Worm (Caenorhabditis elegans) whole organism, L3 larva: ENCODE results near the gene C25E10.17.

Experiments
- R02D3.7 ChIP-seq: fragments of 150-350 bp; optimal IDR thresholded peaks from 2 replicates; lab custom pipeline; 2014; ENCODE audit warnings: missing biosample characterization, missing genetic modification characterization
- ZK546.5 ChIP-seq: sonication (generic microtip); optimal IDR thresholded peaks from 2 replicates; lab custom pipeline; 2017; ENCODE audit warnings: missing biosample characterization, missing genetic modification characterization
- aly-2 ChIP-seq: fragments of 150-350 bp; optimal IDR thresholded peaks from 2 replicates; lab custom pipeline; 2014; ENCODE audit warnings: missing biosample characterization, missing genetic modification characterization
- ama-1 ChIP-seq: fragments of 150-350 bp; optimal IDR thresholded peaks from 2 replicates; lab custom pipeline; 2018
- ceh-28 ChIP-seq: fragments of 150-350 bp; optimal IDR thresholded peaks from 2 replicates; lab custom pipeline; 2014; ENCODE audit warnings: missing biosample characterization, missing genetic modification reagents, missing genetic modification characterization
- ceh-9 ChIP-seq: sonication (generic microtip); optimal IDR thresholded peaks from 2 replicates; lab custom pipeline; 2018; ENCODE audit warnings: missing biosample characterization, missing genetic modification characterization
- daf-12 ChIP-seq: fragments of 150-350 bp; optimal IDR thresholded peaks from 2 replicates; lab custom pipeline; 2014; ENCODE audit warnings: missing biosample characterization, missing genetic modification reagents, missing genetic modification characterization
- egl-27 ChIP-seq: sonication (generic microtip); optimal IDR thresholded peaks from 4 replicates; lab custom pipeline; 2017; ENCODE audit warnings: missing biosample characterization, missing genetic modification reagents, missing genetic modification characterization
- egl-5 ChIP-seq: fragments of 150-350 bp; optimal IDR thresholded peaks from 2 replicates; lab custom pipeline; 2017; ENCODE audit warnings: missing biosample characterization, missing genetic modification reagents, missing genetic modification characterization, inconsistent platforms
- elt-1 ChIP-seq: fragments of 150-350 bp; optimal IDR thresholded peaks from 2 replicates; lab custom pipeline; 2014; ENCODE audit warnings: missing biosample characterization, missing genetic modification characterization
- elt-2 ChIP-seq: sonication (generic microtip); optimal IDR thresholded peaks from 2 replicates; lab custom pipeline; 2016; ENCODE audit warnings: missing genetic modification reagents, mild to moderate bottlenecking, missing genetic modification characterization, missing compliant biosample characterization
- eor-1 ChIP-seq, 2 experiments: fragments of 150-350 bp; optimal IDR thresholded peaks; 2 replicates each; lab custom pipeline; 2014 to 2018; ENCODE audit warnings: missing biosample characterization in 2 of 2, missing genetic modification characterization in 2 of 2
- fkh-2 ChIP-seq: fragments of 150-350 bp; optimal IDR thresholded peaks from 2 replicates; lab custom pipeline; 2014; ENCODE audit warnings: missing biosample characterization, missing genetic modification reagents, missing genetic modification characterization
- jun-1 ChIP-seq: fragments of 150-350 bp; optimal IDR thresholded peaks from 2 replicates; lab custom pipeline; 2014; ENCODE audit warnings: missing biosample characterization, missing genetic modification reagents, missing genetic modification characterization
- lin-15B ChIP-seq: fragments of 150-350 bp; optimal IDR thresholded peaks from 2 replicates; lab custom pipeline; 2014; ENCODE audit warnings: missing biosample characterization, missing genetic modification characterization
- lin-39 ChIP-seq: fragments of 150-350 bp; optimal IDR thresholded peaks from 2 replicates; lab custom pipeline; 2018; ENCODE audit warnings: missing biosample characterization, missing genetic modification reagents, missing genetic modification characterization
- lsy-12 ChIP-seq: sonication (generic microtip); optimal IDR thresholded peaks from 2 replicates; lab custom pipeline; 2016; ENCODE audit warnings: mild to moderate bottlenecking, missing genetic modification characterization, missing compliant biosample characterization
- mml-1 ChIP-seq: fragments of 150-350 bp; sonication (generic microtip); optimal IDR thresholded peaks from 3 replicates; lab custom pipeline; 2014; ENCODE audit warnings: missing biosample characterization, missing genetic modification characterization
- nhr-11 ChIP-seq: fragments of 150-350 bp; optimal IDR thresholded peaks from 2 replicates; lab custom pipeline; 2014; ENCODE audit warnings: missing biosample characterization, missing genetic modification characterization
- nhr-12 ChIP-seq: fragments of 150-350 bp; optimal IDR thresholded peaks from 2 replicates; lab custom pipeline; 2014; ENCODE audit warnings: missing biosample characterization, missing genetic modification characterization
- nhr-237 ChIP-seq: fragments of 150-350 bp; optimal IDR thresholded peaks from 2 replicates; lab custom pipeline; 2014; ENCODE audit warnings: missing biosample characterization, missing genetic modification characterization
- nhr-25 ChIP-seq: sonication (generic microtip); optimal IDR thresholded peaks from 2 replicates; lab custom pipeline; 2017; ENCODE audit warnings: missing biosample characterization, missing genetic modification characterization
- nhr-28 ChIP-seq: fragments of 150-350 bp; optimal IDR thresholded peaks from 2 replicates; lab custom pipeline; 2014; ENCODE audit warnings: missing biosample characterization, missing genetic modification characterization
- nhr-43 ChIP-seq: sonication (generic microtip); optimal IDR thresholded peaks from 2 replicates; lab custom pipeline; 2016; ENCODE audit warnings: mild to moderate bottlenecking, missing genetic modification characterization, missing compliant biosample characterization; ENCODE audit not compliant: poor library complexity, severe bottlenecking
- nhr-67 ChIP-seq: fragments of 150-350 bp; optimal IDR thresholded peaks from 2 replicates; lab custom pipeline; 2014; ENCODE audit warnings: missing biosample characterization, missing genetic modification characterization
- nhr-76 ChIP-seq: fragments of 150-350 bp; sonication (generic microtip); optimal IDR thresholded peaks from 5 replicates; lab custom pipeline; 2014; ENCODE audit warnings: missing biosample characterization, missing genetic modification characterization
- nhr-77 ChIP-seq: fragments of 150-350 bp; optimal IDR thresholded peaks from 2 replicates; lab custom pipeline; 2014; ENCODE audit warnings: missing biosample characterization, missing genetic modification characterization
- pha-4 ChIP-seq: fragments of 150-350 bp; optimal IDR thresholded peaks from 2 replicates; lab custom pipeline; 2014; ENCODE audit warnings: missing biosample characterization, missing genetic modification reagents, missing genetic modification characterization
- pqm-1 ChIP-seq: fragments of 150-350 bp; optimal IDR thresholded peaks from 2 replicates; lab custom pipeline; 2017; ENCODE audit warnings: missing biosample characterization, missing genetic modification characterization, inconsistent platforms
- sea-2 ChIP-seq: fragments of 150-350 bp; sonication (generic microtip); optimal IDR thresholded peaks from 4 replicates; lab custom pipeline; 2014; ENCODE audit warnings: missing biosample characterization, missing genetic modification reagents, missing genetic modification characterization
- skn-1 ChIP-seq: fragments of 150-350 bp; optimal IDR thresholded peaks from 2 replicates; lab custom pipeline; 2014; ENCODE audit warnings: missing biosample characterization, missing genetic modification characterization
- snpc-4 ChIP-seq: fragments of 150-350 bp; optimal IDR thresholded peaks from 2 replicates; lab custom pipeline; 2014; ENCODE audit warnings: missing biosample characterization, missing genetic modification characterization
- tbx-2 ChIP-seq: sonication (generic microtip); optimal IDR thresholded peaks from 2 replicates; lab custom pipeline; 2016; ENCODE audit warnings: mild to moderate bottlenecking, missing genetic modification characterization, missing compliant biosample characterization
- unc-62 ChIP-seq: fragments of 150-350 bp; sonication (generic microtip); optimal IDR thresholded peaks from 4 replicates; lab custom pipeline; 2014; ENCODE audit warnings: missing biosample characterization, missing genetic modification reagents, missing genetic modification characterization
- zag-1 ChIP-seq: fragments of 150-350 bp; optimal IDR thresholded peaks from 2 replicates; lab custom pipeline; 2014; ENCODE audit warnings: missing biosample characterization, missing genetic modification characterization
- ztf-11 ChIP-seq: fragments of 150-350 bp; optimal IDR thresholded peaks from 2 replicates; lab custom pipeline; 2014; ENCODE audit warnings: missing biosample characterization, missing genetic modification characterization
- ztf-4 ChIP-seq: fragments of 150-350 bp; optimal IDR thresholded peaks from 2 replicates; lab custom pipeline; 2014; ENCODE audit warnings: missing biosample characterization, missing genetic modification characterization

The C25E10.17 gene

DNA sequence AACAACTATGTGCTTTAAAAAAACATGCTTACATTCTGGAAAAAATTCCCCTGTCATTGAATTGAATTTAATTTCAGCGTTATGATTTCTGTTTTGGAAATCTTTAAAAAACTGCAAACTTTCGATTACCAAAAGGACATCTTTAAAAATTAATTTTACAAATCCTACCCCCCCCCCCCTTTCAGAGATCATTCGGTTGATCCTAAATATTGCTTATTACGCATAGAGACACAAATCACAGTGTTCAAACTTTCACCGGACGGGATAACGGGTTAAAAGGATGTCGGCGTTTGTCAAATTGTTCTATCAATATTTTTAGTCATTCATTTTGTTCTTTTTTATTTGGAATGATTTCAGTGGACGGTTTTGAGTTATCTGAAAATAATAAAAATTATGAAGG, 14.1 kb downstream of the C25E10.17 start, which contains the start of gene C25E10.4:
TSS of gene C25E10.4 (plus strand) at position 301 of the 400 bp plus-strand sequence.
- TF ChIP-seq tbx-2 (tag; lab: Kevin White, UChicago) = no peak
- no peak for TF ChIP-seq R02D3.7 (tag; lab: Kevin White, UChicago)
- no peak for TF ChIP-seq eor-1 (tag; optimal IDR thresholded peaks at IDR 0.05; lab: Kevin White, UChicago)
- no peak for TF ChIP-seq zag-1 (tag; lab: Kevin White, UChicago)
- no peak for TF ChIP-seq nhr-67 (tag; lab: Kevin White, UChicago)
- TF ChIP-seq nhr-28 (tag; lab: Kevin White, UChicago) = no peak
- no peak for TF ChIP-seq pha-4 (tag; lab: Kevin White, UChicago)

- TF ChIP-seq pqm-1 (tag; lab: Kevin White, UChicago) = no peak
- TF ChIP-seq elt-1 (tag; lab: Kevin White, UChicago) = no peak
- no peak for TF ChIP-seq lsy-12 (tag; lab: Kevin White, UChicago)
- TF ChIP-seq nhr-77 (tag; lab: Kevin White, UChicago) = no peak
- TF ChIP-seq ztf-4 = no peak
- TF ChIP-seq skn-1 = no peak
- TF ChIP-seq nhr-43 = no peak
- no peak for TF ChIP-seq nhr-12 (tag; lab: Kevin White, UChicago)
Measured at ce11 chrV:9030248-9030647, 17.2 kb downstream of the C25E10.17 start, which contains the start of gene C25E10.5. C25E10.5 (plus strand) TSS chrV:9030548.

- TF ChIP-seq egl-5 (tag; lab: Kevin White, UChicago) (no peak), nhr-11 (tag; lab: Kevin White, UChicago) (no peak), unc-62 (GFP tag; lab: Kevin White, UChicago) (no peak), nhr-67 (tag; lab: Kevin White, UChicago) (no peak), jun-1 (no peak), snpc-4 (tag; lab: Kevin White, UChicago) (no peak), lin-15B (tag; lab: Kevin White, UChicago) (no peak), elt-2 (tag; lab: Kevin White, UChicago) (no peak), lin-39 (tag; lab: Kevin White, UChicago) (no peak), daf-12 (no peak), ceh-28 (no peak), aly-2 (tag; lab: Kevin White, UChicago) (no peak), sea-2 (GFP tag; lab: Kevin White, UChicago) (no peak), eor-1 (tag; optimal IDR thresholded peaks at IDR 0.05; lab: Kevin White, UChicago) (no peak), ZK546.5 (tag; lab: Kevin White, UChicago) (no peak), egl-27 (tag; lab: Kevin White, UChicago) (no peak), fkh-2 (tag; lab: Kevin White, UChicago) (no peak), ztf-4 (no peak)
Measured at ce11 chrV:9024713-9025112, 22.7 kb downstream of the C25E10.17 start, which contains the start of gene bus-1. bus-1 (minus strand) TSS chrV:9024813.

ce11 chrV:9022078-9022477, 25.3 kb downstream of the C25E10.17 start, which contains the start of gene oac-41:
oac-41 (minus strand) TSS chrV:9022178.
- TF ChIP-seq aly-2 (tag; lab: Kevin White, UChicago) (no peak), egl-27 (tag; lab: Kevin White, UChicago) (no peak), nhr-77 (tag; lab: Kevin White, UChicago) (no peak), mml-1 (tag; lab: Kevin White, UChicago) (no peak), ceh-9 (no peak), nhr-76 (tag; lab: Kevin White, UChicago) (no peak), lin-39 (tag; lab: Kevin White, UChicago) (no peak), daf-12 (no peak), nhr-237 (tag; lab: Kevin White, UChicago) (no peak), ztf-11 (tag; lab: Kevin White, UChicago) (no peak), egl-5 (tag; lab: Kevin White, UChicago) (no peak), elt-1 (tag; lab: Kevin White, UChicago) (no peak), unc-62 (GFP tag; lab: Kevin White, UChicago) (no peak), ama-1 (lab: Kevin White, UChicago) (no peak), skn-1 (no peak), nhr-67 (tag; lab: Kevin White, UChicago) (no peak), nhr-25 (tag; lab: Kevin White, UChicago) (no peak)
